Worm (Caenorhabditis elegans): ENCODE results near the gene nop-1.

The nop-1 gene

DNA sequence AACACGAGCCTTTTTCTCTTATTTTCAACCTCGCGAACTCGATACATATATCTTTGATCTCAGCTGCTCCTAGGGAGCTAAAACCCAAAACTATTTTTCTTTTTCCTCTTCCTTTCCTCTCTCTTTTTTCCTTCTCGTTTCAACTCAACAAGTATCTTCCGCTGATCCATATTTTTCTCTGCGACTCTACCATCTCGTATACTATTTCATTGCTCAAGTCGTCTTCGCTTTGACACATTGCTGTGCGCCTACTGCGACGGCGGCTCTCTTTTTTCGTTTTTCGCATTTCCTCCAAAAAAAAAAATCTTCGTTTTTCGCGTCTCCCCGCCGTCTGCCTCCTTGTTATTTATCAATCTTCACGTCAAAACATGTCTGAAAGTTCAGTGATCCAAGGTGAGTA lies 8.7 kb upstream of the nop-1 start:
- TF ChIP-seq F37B4.10 (GFP tag; IDR thresholded peaks at IDR 0.05) (no peak), K12H6.12 (tag; optimal IDR thresholded peaks at IDR 0.05) (peak; percentile 48), snpc-4 (GFP tag; optimal IDR thresholded peaks at IDR 0.05) (no peak), snpc-4 (tag; optimal IDR thresholded peaks at IDR 0.05) (no peak), zim-3 (tag; optimal IDR thresholded peaks at IDR 0.05) (no peak), mcd-1 (GFP tag; IDR thresholded peaks at IDR 0.05) (0 out of 2 replicates have a peak, but pooled peaks have one; percentile 9), cebp-1 (GFP tag; IDR thresholded peaks at IDR 0.05) (no peak), cebp-1 (tag; optimal IDR thresholded peaks at IDR 0.05) (peak; percentile 14), ama-1 (optimal IDR thresholded peaks at IDR 0.05) (peak; percentile 60), ama-1 (GFP tag; optimal IDR thresholded peaks at IDR 0.05) (no peak), lin-35 (GFP tag; optimal IDR thresholded peaks at IDR 0.05) (peak in 1 of 3 experiments; percentile 8), B0261.1 (tag; optimal IDR thresholded peaks at IDR 0.05) (no peak), K11D2.4 (GFP tag; IDR thresholded peaks at IDR 0.05) (peak; percentile 44; the same call in 1 of the 2 replicates), zfh-2 (GFP tag; conservative IDR thresholded peaks at IDR 0.05) (peak; percentile 65), hmg-1.2 (GFP tag; IDR thresholded peaks at IDR 0.05) (peak; percentile 77), ztf-3 (GFP tag; optimal IDR thresholded peaks at IDR 0.05) (peak; percentile 17), somi-1 (GFP tag; optimal IDR thresholded peaks at IDR 0.05) (peak; percentile 27)

- no peak for TF ChIP-seq K12H6.12 (tag; optimal IDR thresholded peaks at IDR 0.05)
- TF ChIP-seq efl-1 (GFP tag; optimal IDR thresholded peaks at IDR 0.05), result no peak
- peak; percentile 16 for TF ChIP-seq ama-1 (optimal IDR thresholded peaks at IDR 0.05)
- no peak for TF ChIP-seq ama-1 (GFP tag; optimal IDR thresholded peaks at IDR 0.05)
- no peak for TF ChIP-seq rpc-1 (optimal IDR thresholded peaks at IDR 0.05)
- no peak for TF ChIP-seq rpc-1 (tag; optimal IDR thresholded peaks at IDR 0.05)
- peak; percentile 15 for TF ChIP-seq zim-3 (tag; optimal IDR thresholded peaks at IDR 0.05)
- no peak for TF ChIP-seq hmg-1.2 (GFP tag; IDR thresholded peaks at IDR 0.05)
- no peak for TF ChIP-seq B0035.1 (tag; optimal IDR thresholded peaks at IDR 0.05)
- TF ChIP-seq hsf-1 (GFP tag; IDR thresholded peaks at IDR 0.05), result no peak
- TF ChIP-seq die-1 (tag; optimal IDR thresholded peaks at IDR 0.05), result no peak
- no peak for TF ChIP-seq xnd-1 (tag; optimal IDR thresholded peaks at IDR 0.05)
- no peak for TF ChIP-seq attf-3 (GFP tag; conservative IDR thresholded peaks at IDR 0.05)
- no peak for TF ChIP-seq F52B5.7 (tag; optimal IDR thresholded peaks at IDR 0.05)
- TF ChIP-seq nhr-80 (tag; optimal IDR thresholded peaks at IDR 0.05), result peak; percentile 12
- no peak for TF ChIP-seq hlh-12 (tag; optimal IDR thresholded peaks at IDR 0.05)
- 0 out of 2 replicates have a peak, but pooled peaks have one; percentile 15 for TF ChIP-seq aptf-3 (GFP tag; IDR thresholded peaks at IDR 0.05)
- TF ChIP-seq hrde-1 (tag; optimal IDR thresholded peaks at IDR 0.05; ENCODE audit: borderline replicate concordance), result no peak
- TF ChIP-seq Y56A3A.18 (GFP tag; IDR thresholded peaks at IDR 0.05), result 0 out of 2 replicates have a peak, but pooled peaks have one; percentile 23
- no peak for TF ChIP-seq egl-18 (GFP tag; IDR thresholded peaks at IDR 0.05)
- no peak for TF ChIP-seq D2030.7 (GFP tag; IDR thresholded peaks at IDR 0.05)
- no peak for TF ChIP-seq C06A6.2 (GFP tag; conservative IDR thresholded peaks at IDR 0.05)
- TF ChIP-seq F23B12.7 (tag; optimal IDR thresholded peaks at IDR 0.05; ENCODE audit: insufficient read depth), result no peak
- TF ChIP-seq Y67H2A.10 (GFP tag; conservative IDR thresholded peaks at IDR 0.05), result no peak
- no peak for TF ChIP-seq F55B11.4 (tag; optimal IDR thresholded peaks at IDR 0.05; ENCODE audit: borderline replicate concordance, insufficient read depth)
- no peak for TF ChIP-seq F22D6.2 (tag; optimal IDR thresholded peaks at IDR 0.05)
Observed at ce11 chrIII:5950756-5951345, 7.7 kb upstream of the nop-1 start.

Data from whole organism, young adult.